Worm (Caenorhabditis elegans) whole organism, L4 larva: ENCODE data around the gene aqp-8.

Experiments
- ama-1 ChIP-seq: fragments of 150-350 bp; optimal IDR thresholded peaks from 2 replicates; lab custom pipeline; 2014; ENCODE audit warnings: inconsistent platforms, mixed read lengths
- ceh-28 ChIP-seq: fragments of 150-350 bp; optimal IDR thresholded peaks from 2 replicates; lab custom pipeline; 2014; ENCODE audit warnings: missing biosample characterization, missing genetic modification reagents, missing genetic modification characterization
- ceh-32 ChIP-seq: sonication (generic microtip); optimal IDR thresholded peaks from 2 replicates; lab custom pipeline; 2016; ENCODE audit warnings: mild to moderate bottlenecking, missing genetic modification characterization, missing compliant biosample characterization; ENCODE audit not compliant: poor library complexity
- ceh-44 ChIP-seq: fragments of 200-800 bp; sonication (Bioruptor generic); IDR thresholded peaks from 2 replicates; pipeline ENCODE4 v1.3.6; 2022; ENCODE audit warnings: missing genetic modification reagents, missing genetic modification characterization, missing compliant biosample characterization
- ceh-82 ChIP-seq: sonication (generic microtip); optimal IDR thresholded peaks from 2 replicates; lab custom pipeline; 2017; ENCODE audit warnings: missing biosample characterization, missing genetic modification characterization
- dpl-1 ChIP-seq: fragments of 150-350 bp; optimal IDR thresholded peaks from 2 replicates; lab custom pipeline; 2014; ENCODE audit warnings: missing biosample characterization, missing genetic modification reagents, missing genetic modification characterization
- dve-1 ChIP-seq: sonication (generic microtip); optimal IDR thresholded peaks from 2 replicates; lab custom pipeline; 2017; ENCODE audit warnings: antibody characterized with exemption, mild to moderate bottlenecking, missing genetic modification characterization, missing compliant biosample characterization; ENCODE audit not compliant: insufficient read depth
- egl-43 ChIP-seq: fragments of 200-800 bp; sonication (Bioruptor generic); IDR thresholded peaks from 2 replicates; pipeline ENCODE4 v1.3.6; 2022; ENCODE audit warnings: missing genetic modification reagents, missing genetic modification characterization, missing compliant biosample characterization
- fos-1 ChIP-seq: fragments of 150-350 bp; optimal IDR thresholded peaks from 2 replicates; lab custom pipeline; 2014; ENCODE audit warnings: missing biosample characterization, missing genetic modification characterization
- jun-1 ChIP-seq: fragments of 150-350 bp; optimal IDR thresholded peaks from 2 replicates; lab custom pipeline; 2014; ENCODE audit warnings: missing biosample characterization, missing genetic modification reagents, missing genetic modification characterization
- lsy-2 ChIP-seq, 2 experiments: fragments of 150-350 bp in 1 of 2; sonication (generic microtip) in 1 of 2; optimal IDR thresholded peaks; 2 replicates each; lab custom pipeline; 2014 to 2017; ENCODE audit warnings: missing biosample characterization in 2 of 2, missing genetic modification characterization in 2 of 2
- nhr-102 ChIP-seq: sonication (generic microtip); optimal IDR thresholded peaks from 2 replicates; lab custom pipeline; 2016; ENCODE audit warnings: mild to moderate bottlenecking, missing genetic modification characterization, moderate library complexity, missing compliant biosample characterization
- nhr-11 ChIP-seq: fragments of 150-350 bp; optimal IDR thresholded peaks from 2 replicates; lab custom pipeline; 2014; ENCODE audit warnings: missing biosample characterization, missing genetic modification characterization
- nhr-25 ChIP-seq: sonication (generic microtip); optimal IDR thresholded peaks from 2 replicates; lab custom pipeline; 2017; ENCODE audit warnings: missing genetic modification characterization, mild to moderate bottlenecking, missing compliant biosample characterization, antibody characterized with exemption, moderate library complexity, borderline replicate concordance; ENCODE audit not compliant: insufficient read depth

ce11 chrX:4667788-4668187 is 37.0 kb downstream of the aqp-8 start, which contains the start of gene mfsd-12:
- TF ChIP-seq ama-1 (lab: Kevin White, UChicago) (no peak), lsy-2 (tag; optimal IDR thresholded peaks at IDR 0.05; lab: Kevin White, UChicago) (no peak), ceh-44 (no peak), dpl-1 (GFP tag; lab: Kevin White, UChicago) (no peak), ceh-28 (no peak), nhr-25 (tag; lab: Kevin White, UChicago) (no peak), egl-43 (no peak), dve-1 (tag; lab: Kevin White, UChicago) (no peak), nhr-11 (tag; lab: Kevin White, UChicago) (no peak), jun-1 (tag; lab: Kevin White, UChicago) (no peak), ceh-82 (no peak), fos-1 (tag; lab: Kevin White, UChicago) (no peak), ceh-32 (tag; lab: Kevin White, UChicago) (no peak), nhr-102 (tag; lab: Kevin White, UChicago) (no peak)
